Fruit fly (Drosophila melanogaster) whole organism, embryonic: ENCODE measurements around the gene Ucp4A.

ENCODE experiments used
- CG10274 ChIP-seq: fragments of 200-800 bp; sonication (Bioruptor generic); optimal IDR thresholded peaks from 3 replicates; lab custom pipeline; 2017; ENCODE audit warnings: missing biosample characterization, mild to moderate bottlenecking, missing genetic modification characterization
- CG15514 ChIP-seq: fragments of 200-800 bp; sonication (Bioruptor generic); optimal IDR thresholded peaks from 3 replicates; lab custom pipeline; 2017; ENCODE audit warnings: missing biosample characterization, missing genetic modification characterization, mild to moderate bottlenecking, moderate library complexity, missing genetic modification reagents
- CG8359 ChIP-seq: fragments of 200-800 bp; sonication (Bioruptor generic); optimal IDR thresholded peaks from 2 replicates; lab custom pipeline; 2017; ENCODE audit warnings: missing biosample characterization, mild to moderate bottlenecking, missing genetic modification characterization, borderline replicate concordance
- btn ChIP-seq: fragments of 200-800 bp; sonication (Bioruptor generic); optimal IDR thresholded peaks from 2 replicates; lab custom pipeline; 2016; ENCODE audit warnings: missing biosample characterization, missing genetic modification characterization
- fd102C ChIP-seq: fragments of 200-800 bp; sonication (Bioruptor generic); optimal IDR thresholded peaks from 2 replicates; lab custom pipeline; 2018; ENCODE audit warnings: missing biosample characterization, mild to moderate bottlenecking, missing genetic modification characterization, moderate library complexity
- jing ChIP-seq: fragments of 200-800 bp; sonication (Bioruptor generic); optimal IDR thresholded peaks from 2 replicates; lab custom pipeline; 2018; ENCODE audit warnings: missing biosample characterization, mild to moderate bottlenecking, missing genetic modification characterization

dm6 chrX:17841923-17842322 lies 2.8 kb upstream of the Ucp4A start, which contains the start of gene Taf9:
- no peak for TF ChIP-seq btn (GFP tag; lab: Kevin White, UChicago)
- TF ChIP-seq CG10274: no peak
- no peak for TF ChIP-seq jing
- no peak for TF ChIP-seq CG8359 (GFP tag; lab: Kevin White, UChicago)
- peak; percentile 31 for TF ChIP-seq CG15514
- no peak for TF ChIP-seq fd102C (GFP tag; lab: Kevin White, UChicago)
